Worm (Caenorhabditis elegans) whole organism, late embryonic: ENCODE data around the gene swsn-6.

Experiments used
- C38D4.7 ChIP-seq: fragments of 200-800 bp; sonication (Bioruptor generic); optimal IDR thresholded peaks from 2 replicates; lab custom pipeline; 2018; ENCODE audit warnings: mild to moderate bottlenecking, missing genetic modification characterization, moderate library complexity, missing compliant biosample characterization
- F13H6.1 ChIP-seq: sonication (generic microtip); optimal IDR thresholded peaks from 2 replicates; lab custom pipeline; 2016; ENCODE audit warnings: missing genetic modification characterization, missing compliant biosample characterization
- K02D7.2 ChIP-seq: sonication (generic microtip); optimal IDR thresholded peaks from 2 replicates; lab custom pipeline; 2017; ENCODE audit warnings: mild to moderate bottlenecking, missing genetic modification characterization, missing compliant biosample characterization
- T23F11.4 ChIP-seq: fragments of 200-800 bp; sonication (Bioruptor generic); optimal IDR thresholded peaks from 2 replicates; lab custom pipeline; 2018; ENCODE audit warnings: mild to moderate bottlenecking, missing genetic modification characterization, missing compliant biosample characterization
- ahr-1 ChIP-seq: sonication (generic microtip); optimal IDR thresholded peaks from 2 replicates; lab custom pipeline; 2016; ENCODE audit warnings: missing genetic modification characterization, missing compliant biosample characterization
- ama-1 ChIP-seq: fragments of 150-350 bp; optimal IDR thresholded peaks from 2 replicates; lab custom pipeline; 2014
- ceh-22 ChIP-seq: sonication (generic microtip); optimal IDR thresholded peaks from 2 replicates; lab custom pipeline; 2017; ENCODE audit warnings: missing biosample characterization, missing genetic modification characterization
- ceh-31 ChIP-seq: sonication (generic microtip); optimal IDR thresholded peaks from 2 replicates; lab custom pipeline; 2016; ENCODE audit warnings: missing genetic modification characterization, missing compliant biosample characterization
- ceh-34 ChIP-seq: sonication (generic microtip); optimal IDR thresholded peaks from 2 replicates; lab custom pipeline; 2016; ENCODE audit warnings: mild to moderate bottlenecking, missing genetic modification characterization, missing compliant biosample characterization
- ceh-48 ChIP-seq: sonication (generic microtip); optimal IDR thresholded peaks from 2 replicates; lab custom pipeline; 2016; ENCODE audit warnings: missing genetic modification characterization, inconsistent platforms, missing compliant biosample characterization
- che-1 ChIP-seq: sonication (generic microtip); optimal IDR thresholded peaks from 2 replicates; lab custom pipeline; 2016; ENCODE audit warnings: mild to moderate bottlenecking, missing genetic modification characterization, missing compliant biosample characterization
- dve-1 ChIP-seq: sonication (generic microtip); optimal IDR thresholded peaks from 2 replicates; lab custom pipeline; 2017; ENCODE audit warnings: antibody characterized with exemption, mild to moderate bottlenecking, missing genetic modification characterization, missing compliant biosample characterization
- elt-4 ChIP-seq: sonication (generic microtip); optimal IDR thresholded peaks from 2 replicates; lab custom pipeline; 2016; ENCODE audit warnings: missing genetic modification characterization, missing compliant biosample characterization
- ets-4 ChIP-seq: sonication (generic microtip); optimal IDR thresholded peaks from 2 replicates; lab custom pipeline; 2016; ENCODE audit warnings: missing genetic modification characterization, missing compliant biosample characterization
- eyg-1 ChIP-seq: sonication (generic microtip); optimal IDR thresholded peaks from 2 replicates; lab custom pipeline; 2016; ENCODE audit warnings: missing genotype, missing genetic modification characterization, missing compliant biosample characterization
- fkh-10 ChIP-seq: fragments of 150-350 bp; optimal IDR thresholded peaks from 2 replicates; lab custom pipeline; 2014; ENCODE audit warnings: missing biosample characterization, missing genetic modification reagents, missing genetic modification characterization
- fkh-6 ChIP-seq: sonication (generic microtip); optimal IDR thresholded peaks from 2 replicates; lab custom pipeline; 2016; ENCODE audit warnings: missing genetic modification characterization, missing compliant biosample characterization
- gmeb-2 ChIP-seq: sonication (generic microtip); optimal IDR thresholded peaks from 2 replicates; lab custom pipeline; 2016; ENCODE audit warnings: missing genetic modification characterization, inconsistent platforms, missing compliant biosample characterization
- hlh-13 ChIP-seq: fragments of 200-800 bp; sonication (Bioruptor generic); optimal IDR thresholded peaks from 2 replicates; lab custom pipeline; 2018; ENCODE audit warnings: mild to moderate bottlenecking, missing genetic modification characterization, missing compliant biosample characterization
- hlh-15 ChIP-seq: sonication (generic microtip); optimal IDR thresholded peaks from 2 replicates; lab custom pipeline; 2016; ENCODE audit warnings: missing genetic modification characterization, missing compliant biosample characterization
- hlh-30 ChIP-seq: sonication (generic microtip); optimal IDR thresholded peaks from 2 replicates; lab custom pipeline; 2017; ENCODE audit warnings: antibody characterized with exemption, missing genetic modification characterization, missing compliant biosample characterization; ENCODE audit not compliant: insufficient read depth
- mec-3 ChIP-seq: sonication (generic microtip); optimal IDR thresholded peaks from 2 replicates; lab custom pipeline; 2016; ENCODE audit warnings: borderline replicate concordance, missing genetic modification characterization, missing compliant biosample characterization
- nfya-1 ChIP-seq: sonication (generic microtip); optimal IDR thresholded peaks from 2 replicates; lab custom pipeline; 2017; ENCODE audit warnings: missing genetic modification characterization, mild to moderate bottlenecking, missing compliant biosample characterization, antibody characterized with exemption, moderate library complexity
- nhr-11 ChIP-seq: fragments of 150-350 bp; optimal IDR thresholded peaks from 2 replicates; lab custom pipeline; 2014; ENCODE audit warnings: missing biosample characterization, missing genetic modification characterization
- nhr-232 ChIP-seq: sonication (generic microtip); optimal IDR thresholded peaks from 2 replicates; lab custom pipeline; 2016; ENCODE audit warnings: missing genetic modification characterization, missing compliant biosample characterization
- npax-4 ChIP-seq: sonication (generic microtip); optimal IDR thresholded peaks from 2 replicates; lab custom pipeline; 2016; ENCODE audit warnings: missing genetic modification characterization, missing compliant biosample characterization
- pha-4 ChIP-seq: fragments of 150-350 bp; optimal IDR thresholded peaks from 2 replicates; lab custom pipeline; 2018; ENCODE audit warnings: missing biosample characterization, missing genetic modification reagents, missing genetic modification characterization
- pqm-1 ChIP-seq: sonication (generic microtip); optimal IDR thresholded peaks from 2 replicates; lab custom pipeline; 2016; ENCODE audit warnings: missing genetic modification characterization, missing compliant biosample characterization
- pros-1 ChIP-seq: fragments of 150-350 bp; optimal IDR thresholded peaks from 2 replicates; lab custom pipeline; 2014; ENCODE audit warnings: missing biosample characterization, missing genetic modification reagents, missing genetic modification characterization
- ref-2 ChIP-seq: sonication (generic microtip); optimal IDR thresholded peaks from 2 replicates; lab custom pipeline; 2016; ENCODE audit warnings: missing genetic modification characterization, missing compliant biosample characterization
- sox-2 ChIP-seq: fragments of 200-800 bp; sonication (Bioruptor generic); IDR thresholded peaks from 2 replicates; pipeline ENCODE4 v1.3.6; 2022; ENCODE audit warnings: missing genetic modification reagents, missing genetic modification characterization, missing compliant biosample characterization
- sox-4 ChIP-seq: sonication (generic microtip); optimal IDR thresholded peaks from 2 replicates; lab custom pipeline; 2017; ENCODE audit warnings: mild to moderate bottlenecking, missing genetic modification characterization, inconsistent platforms, missing compliant biosample characterization
- syd-9 ChIP-seq: sonication (generic microtip); optimal IDR thresholded peaks from 2 replicates; lab custom pipeline; 2016; ENCODE audit warnings: mild to moderate bottlenecking, missing genetic modification characterization, moderate library complexity, missing compliant biosample characterization
- ttx-3 ChIP-seq: sonication (generic microtip); optimal IDR thresholded peaks from 2 replicates; lab custom pipeline; 2016; ENCODE audit warnings: missing genetic modification reagents, missing genetic modification characterization, missing compliant biosample characterization
- ztf-16 ChIP-seq: sonication (generic microtip); optimal IDR thresholded peaks from 2 replicates; lab custom pipeline; 2017; ENCODE audit warnings: missing genetic modification characterization, missing compliant biosample characterization

Gene swsn-6

DNA sequence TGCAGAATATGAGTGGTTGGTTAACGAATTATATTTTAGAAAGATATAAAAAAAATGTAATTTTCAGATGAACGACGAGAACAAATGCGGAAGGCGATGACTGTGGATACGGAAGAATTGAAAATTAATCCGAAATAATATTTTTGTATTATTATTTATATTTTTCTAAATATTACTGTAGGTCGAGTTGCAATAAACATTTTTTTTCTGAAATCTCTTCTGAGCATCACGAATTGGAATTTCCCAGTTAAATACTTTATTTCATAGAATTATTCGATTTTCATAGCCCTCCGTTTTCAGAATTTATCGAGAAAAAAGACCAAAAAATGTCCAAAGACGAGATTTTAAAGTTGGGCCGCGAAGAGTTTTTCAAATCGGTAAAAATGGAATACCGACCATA is 2.7 kb downstream of the swsn-6 start, which contains the start of gene ZK616.2:
TSS of gene ZK616.2 (plus strand) at position 301 of the 400 bp plus-strand sequence.
- no peak for TF ChIP-seq eyg-1 (tag; lab: Kevin White, UChicago)
- no peak for TF ChIP-seq C38D4.7 (GFP tag; lab: Kevin White, UChicago)
- no peak for TF ChIP-seq K02D7.2 (tag; lab: Kevin White, UChicago)
- no peak for TF ChIP-seq T23F11.4 (GFP tag; lab: Kevin White, UChicago)
- TF ChIP-seq dve-1 (tag; lab: Kevin White, UChicago), result no peak
- no peak for TF ChIP-seq ceh-34 (tag; lab: Kevin White, UChicago)
- TF ChIP-seq pqm-1 (tag; lab: Kevin White, UChicago), result no peak
- TF ChIP-seq pros-1 (tag; lab: Kevin White, UChicago), result no peak
- TF ChIP-seq F13H6.1 (tag; lab: Kevin White, UChicago), result no peak
- no peak for TF ChIP-seq ama-1 (lab: Kevin White, UChicago)
- TF ChIP-seq ceh-48, result no peak
- TF ChIP-seq ttx-3 (tag; lab: Kevin White, UChicago), result no peak
- TF ChIP-seq fkh-6 (tag; lab: Kevin White, UChicago), result no peak
- TF ChIP-seq hlh-13, result no peak
- TF ChIP-seq, all 69 proteins: peak for 0

DNA sequence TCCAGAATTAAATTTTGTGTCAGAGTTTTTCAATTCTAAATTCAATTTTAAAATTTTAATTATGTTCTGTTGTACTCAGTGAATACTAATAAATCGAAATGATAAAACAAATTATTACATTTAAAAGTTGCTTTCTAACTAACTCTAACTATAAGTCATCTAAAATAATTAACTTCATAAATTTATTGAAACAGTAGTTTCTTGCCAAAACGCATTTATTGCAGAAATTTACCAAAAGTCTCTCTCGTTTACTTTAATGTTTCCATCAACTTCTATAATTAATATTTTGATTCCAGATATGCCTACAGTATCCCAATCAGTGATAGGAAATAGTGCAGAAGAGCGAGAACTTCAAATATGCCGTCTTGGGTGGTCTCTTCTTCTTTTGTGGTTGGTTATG is 5.8 kb downstream of the swsn-6 start, which contains the start of gene ZK616.1:
TSS of gene ZK616.1 (plus strand) at position 301 of the 400 bp plus-strand sequence.
- TF ChIP-seq sox-2 (GFP tag; lab: Robert Waterston, UW), result no peak
- TF ChIP-seq ceh-31 (tag; lab: Kevin White, UChicago), result no peak
- no peak for TF ChIP-seq fkh-10 (GFP tag; lab: Kevin White, UChicago)
- TF ChIP-seq K02D7.2 (tag; lab: Kevin White, UChicago), result no peak
- no peak for TF ChIP-seq eyg-1 (tag; lab: Kevin White, UChicago)
- TF ChIP-seq sox-4 (tag; lab: Kevin White, UChicago), result no peak
- no peak for TF ChIP-seq mec-3 (tag; lab: Kevin White, UChicago)
- no peak for TF ChIP-seq ztf-16 (tag; lab: Kevin White, UChicago)
- TF ChIP-seq nhr-11, result no peak
- TF ChIP-seq ets-4 (tag; lab: Kevin White, UChicago), result no peak
- no peak for TF ChIP-seq pqm-1 (tag; lab: Kevin White, UChicago)
- no peak for TF ChIP-seq elt-4 (tag; lab: Kevin White, UChicago)
- no peak for TF ChIP-seq ceh-22 (tag; lab: Kevin White, UChicago)
- no peak for TF ChIP-seq nfya-1 (tag; lab: Kevin White, UChicago)
- TF ChIP-seq npax-4 (tag; lab: Kevin White, UChicago), result no peak
- TF ChIP-seq F13H6.1 (tag; lab: Kevin White, UChicago), result no peak
- no peak for TF ChIP-seq ceh-34 (tag; lab: Kevin White, UChicago)

DNA sequence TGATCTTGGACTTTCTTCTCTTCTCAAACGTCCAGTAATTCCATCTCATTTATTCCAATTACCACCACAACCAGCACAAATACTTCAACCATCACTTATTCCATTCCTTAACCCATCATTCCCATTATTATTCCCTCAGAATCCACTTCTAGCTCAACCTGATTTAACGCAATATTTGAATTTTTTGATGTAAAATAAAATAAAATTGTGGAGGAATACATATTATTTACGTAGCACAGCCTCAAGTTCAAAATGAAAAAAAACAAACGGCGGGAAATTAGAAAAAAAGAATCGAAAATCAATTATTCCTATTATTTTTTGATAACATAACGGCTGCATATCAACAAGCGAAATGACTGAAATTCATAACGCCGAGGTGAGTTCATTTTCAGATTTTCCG is 10.5 kb downstream of the swsn-6 start, which contains the start of gene ZK616.61:
TSS of gene ZK616.61 (plus strand) at position 301 of the 400 bp plus-strand sequence.
- no peak for TF ChIP-seq pqm-1 (tag; lab: Kevin White, UChicago)
- TF ChIP-seq nhr-11, result no peak
- no peak for TF ChIP-seq ceh-31 (tag; lab: Kevin White, UChicago)
- TF ChIP-seq ama-1 (lab: Kevin White, UChicago), result no peak

DNA sequence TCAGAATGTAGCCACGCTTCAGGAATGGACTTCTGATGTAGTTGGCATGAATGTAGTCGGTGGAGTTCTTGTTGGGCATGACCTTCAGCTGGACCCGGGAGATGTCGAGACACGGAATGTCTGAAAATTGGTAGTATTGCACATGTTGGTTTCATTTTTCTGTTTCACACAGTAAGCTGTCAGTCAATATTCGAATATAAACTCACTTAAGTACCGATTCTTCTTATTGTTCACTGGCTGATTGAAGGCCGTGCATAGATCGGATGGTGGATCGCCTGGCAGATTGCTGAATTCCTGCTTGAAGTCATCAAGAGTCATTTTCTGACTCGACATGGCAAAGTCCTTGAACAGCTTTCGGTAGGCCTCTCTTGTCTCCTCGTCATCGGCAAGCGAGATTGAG is 14.3 kb downstream of the swsn-6 start:
- no peak for TF ChIP-seq pha-4 (tag; lab: Kevin White, UChicago)
- TF ChIP-seq C38D4.7 (GFP tag; lab: Kevin White, UChicago), result no peak
- TF ChIP-seq ref-2 (tag; lab: Kevin White, UChicago), result no peak
- no peak for TF ChIP-seq fkh-10 (GFP tag; lab: Kevin White, UChicago)
- TF ChIP-seq gmeb-2 (tag; lab: Kevin White, UChicago), result no peak
- no peak for TF ChIP-seq nhr-232 (tag; lab: Kevin White, UChicago)
- TF ChIP-seq ahr-1 (tag; lab: Kevin White, UChicago), result no peak
- no peak for TF ChIP-seq hlh-30 (tag; lab: Kevin White, UChicago)
- TF ChIP-seq sox-2 (GFP tag; lab: Robert Waterston, UW), result no peak
- TF ChIP-seq hlh-15 (tag; lab: Kevin White, UChicago), result no peak
- TF ChIP-seq che-1, result no peak
- no peak for TF ChIP-seq ceh-48
- TF ChIP-seq syd-9 (tag; lab: Kevin White, UChicago), result no peak
- TF ChIP-seq ztf-16 (tag; lab: Kevin White, UChicago), result no peak
